Fruit fly (Drosophila melanogaster): ENCODE results near the gene CG33947.

DNA sequence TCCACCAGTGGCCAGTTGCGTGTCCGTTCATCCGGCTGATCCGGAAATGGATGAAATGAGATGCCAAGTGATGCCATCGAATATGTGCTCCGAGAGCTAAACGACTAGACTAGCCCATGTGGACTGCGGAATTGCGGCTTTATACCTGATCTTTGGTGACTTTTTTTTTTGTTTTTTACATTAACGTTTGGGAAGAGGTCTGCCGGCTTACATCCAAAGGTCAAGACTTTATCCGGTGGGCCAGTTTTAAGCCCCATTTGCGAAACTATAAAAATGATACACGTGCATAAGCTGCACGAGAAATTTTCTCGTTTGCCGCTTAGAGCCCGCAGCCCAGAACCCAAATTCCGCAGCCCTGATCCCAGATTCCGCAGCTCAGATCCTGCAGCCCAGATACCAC lies 6.6 kb downstream of the CG33947 start, which contains the start of gene Elo68alpha:
- TF ChIP-seq CG8478 (optimal IDR thresholded peaks at IDR 0.05) (no peak), CTCF (optimal IDR thresholded peaks at IDR 0.05) (no peak)
